Worm (Caenorhabditis elegans) whole organism, L2 larva: ENCODE measurements around the gene srw-44.

ENCODE experiments used
- R02D3.7 ChIP-seq: fragments of 150-350 bp; optimal IDR thresholded peaks from 2 replicates; lab custom pipeline; 2014; ENCODE audit warnings: missing biosample characterization, missing genetic modification characterization
- ZK546.5 ChIP-seq: sonication (generic microtip); optimal IDR thresholded peaks from 2 replicates; lab custom pipeline; 2017; ENCODE audit warnings: missing biosample characterization, missing genetic modification characterization
- blmp-1 ChIP-seq: sonication (generic microtip); optimal IDR thresholded peaks from 2 replicates; lab custom pipeline; 2017; ENCODE audit warnings: missing genetic modification characterization, mild to moderate bottlenecking, missing compliant biosample characterization, antibody characterized with exemption, moderate library complexity; ENCODE audit not compliant: insufficient read depth
- dmd-4 ChIP-seq: sonication (generic microtip); optimal IDR thresholded peaks from 2 replicates; lab custom pipeline; 2017; ENCODE audit warnings: missing biosample characterization, missing genetic modification characterization
- elt-3 ChIP-seq: sonication (generic microtip); optimal IDR thresholded peaks from 2 replicates; lab custom pipeline; 2017; ENCODE audit warnings: missing biosample characterization, missing genetic modification characterization
- fos-1 ChIP-seq: fragments of 150-350 bp; optimal IDR thresholded peaks from 2 replicates; lab custom pipeline; 2014; ENCODE audit warnings: missing biosample characterization, missing genetic modification characterization
- nhr-10 ChIP-seq: sonication (generic microtip); optimal IDR thresholded peaks from 2 replicates; lab custom pipeline; 2017; ENCODE audit warnings: missing biosample characterization, missing genetic modification characterization
- unc-39 ChIP-seq: fragments of 150-350 bp; optimal IDR thresholded peaks from 2 replicates; lab custom pipeline; 2014; ENCODE audit warnings: missing biosample characterization, missing genetic modification characterization
- unc-62 ChIP-seq: fragments of 150-350 bp; optimal IDR thresholded peaks from 2 replicates; lab custom pipeline; 2014; ENCODE audit warnings: missing biosample characterization, missing genetic modification reagents, missing genetic modification characterization

ce11 chrV:16674399-16674798, 5.7 kb upstream of the srw-44 start:
- TF ChIP-seq blmp-1, result no peak
- TF ChIP-seq dmd-4 (tag; lab: Kevin White, UChicago), result no peak
- no peak for TF ChIP-seq unc-62
- TF ChIP-seq fos-1 (tag; lab: Kevin White, UChicago), result no peak
- TF ChIP-seq ZK546.5 (tag; lab: Kevin White, UChicago), result no peak
- no peak for TF ChIP-seq elt-3 (tag; lab: Kevin White, UChicago)
- TF ChIP-seq R02D3.7 (tag; lab: Kevin White, UChicago), result no peak
- no peak for TF ChIP-seq nhr-10 (tag; lab: Kevin White, UChicago)
- no peak for TF ChIP-seq unc-39 (tag; lab: Kevin White, UChicago)
